Worm (Caenorhabditis elegans): ENCODE measurements around the gene C28H8.8.

The C28H8.8 gene

DNA sequence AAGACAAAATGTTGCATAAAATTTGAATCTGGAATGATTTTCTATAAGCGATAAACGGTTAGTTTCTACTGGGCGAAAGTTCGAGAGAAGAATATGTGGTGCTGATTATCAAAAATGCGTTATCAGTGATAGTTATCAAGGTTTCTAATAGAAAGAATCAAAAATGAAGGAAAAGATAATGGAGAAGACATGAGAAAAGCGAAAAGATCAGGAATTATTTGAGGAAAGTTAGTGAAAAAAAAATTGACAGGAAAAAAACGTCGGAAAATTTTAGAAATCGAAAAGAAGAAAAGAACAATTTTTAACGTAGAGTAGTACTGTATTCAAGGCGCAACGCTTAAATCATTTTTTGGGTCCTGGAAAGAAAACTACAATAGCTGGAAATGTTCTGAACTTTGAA lies 24.8 kb downstream of the C28H8.8 start, which contains the start of gene dnpp-1:
Gene dnpp-1, minus strand, starts transcription at position 30 of the 400 bp plus-strand sequence.
- peak; percentile 78 for TF ChIP-seq elt-2 (tag; optimal IDR thresholded peaks at IDR 0.05)
- peak; percentile 36 for TF ChIP-seq pqm-1 (tag; optimal IDR thresholded peaks at IDR 0.05)
- TF ChIP-seq blmp-1 (tag; optimal IDR thresholded peaks at IDR 0.05): peak; percentile 62
- TF ChIP-seq dpl-1 (GFP tag; optimal IDR thresholded peaks at IDR 0.05): no peak
- TF ChIP-seq egl-27 (tag; optimal IDR thresholded peaks at IDR 0.05): no peak
- TF ChIP-seq unc-98 (GFP tag; IDR thresholded peaks at IDR 0.05): no peak
- TF ChIP-seq unc-130 (tag; optimal IDR thresholded peaks at IDR 0.05): no peak
- no peak for TF ChIP-seq jun-1 (tag; optimal IDR thresholded peaks at IDR 0.05)
- TF ChIP-seq tlp-1 (tag; optimal IDR thresholded peaks at IDR 0.05): peak; percentile 25
- peak in 1 of 2 experiments; percentile 25 for TF ChIP-seq lin-35 (GFP tag; optimal IDR thresholded peaks at IDR 0.05)

DNA sequence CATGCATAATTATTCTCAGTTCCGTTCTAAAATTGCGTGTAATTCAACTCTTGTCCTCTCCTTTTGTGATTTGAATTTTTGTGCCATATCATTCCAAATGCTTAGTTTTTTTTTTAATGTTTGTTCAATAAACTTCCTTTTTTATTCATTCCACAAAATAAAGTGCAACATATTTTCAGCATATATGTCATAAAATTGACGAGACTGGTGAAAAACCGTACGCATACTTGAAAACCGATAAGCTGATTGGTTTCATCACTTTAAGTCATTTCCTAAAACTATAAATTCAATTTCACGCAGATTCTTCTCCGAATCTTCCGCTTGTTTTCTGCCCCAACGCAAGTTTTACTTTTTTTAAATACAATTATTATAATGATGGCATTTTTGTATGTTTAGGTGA lies 29.6 kb downstream of the C28H8.8 start, which contains the start of gene dpf-4:
Gene dpf-4, plus strand, starts transcription at position 301 of the 400 bp plus-strand sequence.
- no peak for TF ChIP-seq efl-1 (optimal IDR thresholded peaks at IDR 0.05)
- peak in 1 of 2 experiments; percentile 75 for TF ChIP-seq efl-1 (GFP tag; optimal IDR thresholded peaks at IDR 0.05 in 1 of 2)
- no peak for TF ChIP-seq tlp-1 (tag; optimal IDR thresholded peaks at IDR 0.05)
- no peak for TF ChIP-seq Y116A8C.19 (tag; optimal IDR thresholded peaks at IDR 0.05; ENCODE audit: borderline replicate concordance)
- TF ChIP-seq lin-13 (GFP tag; optimal IDR thresholded peaks at IDR 0.05): no peak

DNA sequence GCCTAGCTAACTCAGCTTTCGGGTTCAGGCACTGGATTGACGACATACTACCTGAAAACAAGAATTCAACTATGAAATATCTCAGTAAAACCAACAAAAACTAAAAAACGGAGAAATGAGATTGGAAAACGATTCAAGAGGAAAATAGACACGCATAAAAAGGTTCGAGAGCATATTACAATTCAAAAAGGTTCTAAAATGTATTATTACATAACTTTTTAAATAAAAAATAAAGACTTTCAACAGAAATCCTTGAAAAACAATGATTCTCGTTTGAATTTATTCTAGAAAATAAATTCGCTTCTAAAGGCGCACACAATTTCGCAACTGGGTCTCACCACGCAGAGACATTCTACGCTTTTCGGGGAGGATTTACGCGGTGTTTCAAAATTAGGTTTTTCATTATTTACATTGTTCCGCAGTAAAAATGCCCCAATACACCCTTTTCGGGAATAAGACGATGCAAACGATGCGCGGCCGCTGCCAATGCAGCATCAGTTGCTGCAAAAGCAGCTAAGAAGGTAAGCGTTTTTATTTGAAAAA lies 32.9 kb downstream of the C28H8.8 start, which contains the start of the genes cct-6 and alh-9:
Gene cct-6, minus strand, starts transcription at position 51 of the 543 bp plus-strand sequence.
Gene alh-9, plus strand, starts transcription at position 382 of the 543 bp plus-strand sequence.
- TF ChIP-seq tbx-2 (tag; optimal IDR thresholded peaks at IDR 0.05) (peak; percentile 76), Y116A8C.19 (tag; optimal IDR thresholded peaks at IDR 0.05; ENCODE audit: borderline replicate concordance) (no peak), C16A3.4 (tag; optimal IDR thresholded peaks at IDR 0.05) (peak; percentile 88), nhr-237 (tag; optimal IDR thresholded peaks at IDR 0.05) (peak; percentile 63), sup-37 (GFP tag; optimal IDR thresholded peaks at IDR 0.05) (no peak), hpl-2 (GFP tag; optimal IDR thresholded peaks at IDR 0.05) (no peak), pax-3 (tag; optimal IDR thresholded peaks at IDR 0.05) (no peak), lsy-2 (tag; optimal IDR thresholded peaks at IDR 0.05) (peak; percentile 86 to 95), nhr-19 (GFP tag; conservative IDR thresholded peaks at IDR 0.05) (peak; percentile 78), C04F5.9 (tag; optimal IDR thresholded peaks at IDR 0.05) (peak; percentile 26), fkh-10 (GFP tag; optimal IDR thresholded peaks at IDR 0.05) (peak; percentile 28), egl-27 (tag; optimal IDR thresholded peaks at IDR 0.05) (no peak), xbp-1 (tag; optimal IDR thresholded peaks at IDR 0.05) (peak; percentile 81), alr-1 (tag; optimal IDR thresholded peaks at IDR 0.05; ENCODE audit: borderline replicate concordance) (no peak), pag-3 (tag; optimal IDR thresholded peaks at IDR 0.05; ENCODE audit: borderline replicate concordance, insufficient read depth) (no peak), jun-1 (tag; optimal IDR thresholded peaks at IDR 0.05) (peak; percentile 65), nhr-77 (tag; optimal IDR thresholded peaks at IDR 0.05) (peak; percentile 76), lin-14 (GFP tag; optimal IDR thresholded peaks at IDR 0.05) (peak; percentile 79), unc-130 (tag; optimal IDR thresholded peaks at IDR 0.05) (peak; percentile 88), efl-1 (optimal IDR thresholded peaks at IDR 0.05) (peak; percentile 85 to 96), efl-1 (GFP tag; optimal IDR thresholded peaks at IDR 0.05 in 1 of 2) (peak; percentile 96 to 99), ztf-11 (tag; optimal IDR thresholded peaks at IDR 0.05) (peak in 1 of 2 experiments; percentile 8), isw-1 (GFP tag; IDR thresholded peaks at IDR 0.05) (peak; percentile 81), F16B12.6 (tag; optimal IDR thresholded peaks at IDR 0.05) (peak; percentile 53), ama-1 (optimal IDR thresholded peaks at IDR 0.05) (peak; percentile 49), unc-30 (tag; optimal IDR thresholded peaks at IDR 0.05) (no peak), mep-1 (tag; optimal IDR thresholded peaks at IDR 0.05) (peak; percentile 93), snu-23 (GFP tag; optimal IDR thresholded peaks at IDR 0.05) (peak; percentile 89), ces-1 (GFP tag; optimal IDR thresholded peaks at IDR 0.05) (no peak), dpl-1 (GFP tag; optimal IDR thresholded peaks at IDR 0.05) (peak; percentile 95 to 98 (median 96)), fkh-4 (tag; optimal IDR thresholded peaks at IDR 0.05; ENCODE audit: borderline replicate concordance) (no peak), hlh-17 (GFP tag; optimal IDR thresholded peaks at IDR 0.05; ENCODE audit: borderline replicate concordance) (no peak), pqm-1 (tag; optimal IDR thresholded peaks at IDR 0.05) (no peak), sox-4 (tag; optimal IDR thresholded peaks at IDR 0.05) (no peak), sptf-1 (tag; optimal IDR thresholded peaks at IDR 0.05) (no peak), efl-3 (GFP tag; optimal IDR thresholded peaks at IDR 0.05) (no peak), ets-5 (GFP tag; IDR thresholded peaks at IDR 0.05) (no peak), unc-86 (tag; optimal IDR thresholded peaks at IDR 0.05) (peak; percentile 69), fkh-8 (tag; optimal IDR thresholded peaks at IDR 0.05) (peak; percentile 75), nhr-84 (tag; optimal IDR thresholded peaks at IDR 0.05) (no peak), nhr-20 (tag; optimal IDR thresholded peaks at IDR 0.05) (peak; percentile 84)
